Worm (Caenorhabditis elegans): Measurements from ENCODE around the gene cpt-2.

DNA sequence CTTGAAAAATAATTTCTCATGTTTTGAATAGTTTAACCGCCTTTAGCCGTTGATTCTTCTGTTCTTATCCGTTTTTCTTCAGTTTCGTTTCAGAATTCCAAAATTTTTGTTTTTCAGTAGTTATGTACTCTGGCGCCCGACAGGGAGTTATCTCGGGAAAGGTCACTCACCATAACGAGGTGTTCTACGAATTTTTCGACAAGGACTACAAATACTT is 36.3 kb upstream of the cpt-2 start, which contains the start of gene F01G4.4:
- TF ChIP-seq rnt-1 (tag; optimal IDR thresholded peaks at IDR 0.05) = no peak
- TF ChIP-seq ama-1 (optimal IDR thresholded peaks at IDR 0.05) = no peak
- TF ChIP-seq elt-2 (tag; optimal IDR thresholded peaks at IDR 0.05) = no peak
- TF ChIP-seq sox-4 (tag; optimal IDR thresholded peaks at IDR 0.05) = no peak
- TF ChIP-seq odd-2 (tag; optimal IDR thresholded peaks at IDR 0.05) = no peak
- no peak for TF ChIP-seq fkh-10 (GFP tag; optimal IDR thresholded peaks at IDR 0.05)
- TF ChIP-seq hlh-30 (tag; optimal IDR thresholded peaks at IDR 0.05; ENCODE audit: insufficient read depth) = no peak
- TF ChIP-seq pha-4 (tag; optimal IDR thresholded peaks at IDR 0.05) = no peak
- TF ChIP-seq ets-4 (tag; optimal IDR thresholded peaks at IDR 0.05) = no peak
